Fruit fly (Drosophila melanogaster): ENCODE data around the gene CG14710.
A peak's percentile ranks its signal among the peaks of the same experiment; 100 is the strongest.

Gene CG14710

DNA sequence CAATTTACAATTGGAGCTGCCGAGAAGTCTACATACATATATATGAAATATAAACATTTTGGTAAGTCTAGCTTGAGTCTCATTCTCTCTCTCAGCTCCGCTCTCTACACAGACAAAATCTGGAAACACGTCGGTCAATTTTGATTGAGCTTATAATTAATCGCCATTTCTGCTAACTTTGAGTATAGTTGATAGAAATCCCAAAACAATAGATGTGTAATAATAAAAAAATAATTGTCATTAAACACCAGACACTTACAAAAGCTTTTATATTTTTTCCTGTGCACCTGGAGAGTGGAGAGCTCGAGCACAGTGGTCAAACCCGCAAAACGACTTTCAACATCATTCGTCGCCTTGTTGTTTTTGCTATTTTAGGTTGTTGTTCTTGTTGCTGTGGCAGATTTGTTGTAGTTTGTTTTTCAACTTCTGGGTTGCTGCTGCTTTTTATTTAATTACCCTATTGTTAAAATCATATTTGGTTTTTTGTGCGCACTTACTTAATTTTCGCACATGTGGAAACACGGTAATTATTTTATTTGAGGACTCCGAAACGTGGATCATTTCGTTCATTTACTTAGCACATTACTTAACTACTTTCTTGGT is 36.8 kb downstream of the CG14710 start (continued):
- TF ChIP-seq croc (GFP tag; conservative IDR thresholded peaks at IDR 0.05) (peak; percentile 91), dimm (GFP tag; IDR thresholded peaks at IDR 0.05) (peak; percentile 94), maf-S (GFP tag; optimal IDR thresholded peaks at IDR 0.05) (peak; percentile 93), repo (GFP tag; optimal IDR thresholded peaks at IDR 0.05) (peak; percentile 89), Fer3 (tag; optimal IDR thresholded peaks at IDR 0.05) (peak; percentile 97), NC2β (GFP tag; optimal IDR thresholded peaks at IDR 0.05) (peak; percentile 95), bigmax (GFP tag; optimal IDR thresholded peaks at IDR 0.05) (peak; percentile 59), CG31441 (GFP tag; IDR thresholded peaks at IDR 0.05) (peak; percentile 93), CG3163 (GFP tag; optimal IDR thresholded peaks at IDR 0.05) (peak; percentile 68), cwo (GFP tag; optimal IDR thresholded peaks at IDR 0.05) (peak; percentile 92), vnd (GFP tag; IDR thresholded peaks at IDR 0.05; ENCODE audit: partially characterized antibody) (no peak), Ravus (GFP tag; IDR thresholded peaks at IDR 0.05) (peak; percentile 91), Deaf1 (tag; optimal IDR thresholded peaks at IDR 0.05) (peak; percentile 80), CG11398 (GFP tag; optimal IDR thresholded peaks at IDR 0.05) (peak; percentile 83), insv (GFP tag; optimal IDR thresholded peaks at IDR 0.05) (peak; percentile 37 to 51), lmd (GFP tag; IDR thresholded peaks at IDR 0.05) (peak; percentile 97), MBD-R2 (GFP tag; IDR thresholded peaks at IDR 0.05) (peak; percentile 94), sisA (GFP tag; IDR thresholded peaks at IDR 0.05) (peak; percentile 96), danr (GFP tag; IDR thresholded peaks at IDR 0.05) (peak; percentile 92), sob (GFP tag; IDR thresholded peaks at IDR 0.05) (peak; percentile 97), CG8089 (GFP tag; optimal IDR thresholded peaks at IDR 0.05) (peak; percentile 90), tll (GFP tag; optimal IDR thresholded peaks at IDR 0.05) (no peak), Hand (GFP tag; optimal IDR thresholded peaks at IDR 0.05) (peak; percentile 92), CG2202 (tag; optimal IDR thresholded peaks at IDR 0.05) (peak; percentile 90), Atf6 (GFP tag; IDR thresholded peaks at IDR 0.05) (peak; percentile 97), Hr51 (GFP tag; optimal IDR thresholded peaks at IDR 0.05) (peak; percentile 94 to 96), lab (GFP tag; optimal IDR thresholded peaks at IDR 0.05) (peak; percentile 98), prd (optimal IDR thresholded peaks at IDR 0.05) (no peak), prd (GFP tag; IDR thresholded peaks at IDR 0.05) (peak; percentile 96), CG9817 (tag; optimal IDR thresholded peaks at IDR 0.05) (peak; percentile 94), onecut (GFP tag; IDR thresholded peaks at IDR 0.05) (peak; percentile 91), CG14965 (GFP tag; optimal IDR thresholded peaks at IDR 0.05; ENCODE audit: borderline replicate concordance) (peak; percentile 66), CG15479 (GFP tag; optimal IDR thresholded peaks at IDR 0.05) (no peak), disco-r (GFP tag; optimal IDR thresholded peaks at IDR 0.05) (peak; percentile 86), CG7963 (GFP tag; IDR thresholded peaks at IDR 0.05; ENCODE audit: partially characterized antibody) (no peak), CG12219 (GFP tag; optimal IDR thresholded peaks at IDR 0.05) (peak; percentile 96), Hr3 (GFP tag; optimal IDR thresholded peaks at IDR 0.05) (peak; percentile 92), Atf3 (GFP tag; optimal IDR thresholded peaks at IDR 0.05) (peak; percentile 90), HHEX (GFP tag; optimal IDR thresholded peaks at IDR 0.05) (peak; percentile 97), az2 (GFP tag; optimal IDR thresholded peaks at IDR 0.05) (peak; percentile 96), CG10366 (GFP tag; IDR thresholded peaks at IDR 0.05) (peak; percentile 96), fd96Cb (tag; optimal IDR thresholded peaks at IDR 0.05) (peak; percentile 95), HLHmδ (GFP tag; optimal IDR thresholded peaks at IDR 0.05) (no peak), nerfin-1 (tag; optimal IDR thresholded peaks at IDR 0.05) (peak; percentile 90), CG8478 (optimal IDR thresholded peaks at IDR 0.05) (no peak), Rfx (GFP tag; IDR thresholded peaks at IDR 0.05) (peak; percentile 99), usp (GFP tag; optimal IDR thresholded peaks at IDR 0.05) (no peak), bowl (GFP tag; IDR thresholded peaks at IDR 0.05) (peak; percentile 94), CG14050 (GFP tag; IDR thresholded peaks at IDR 0.05) (peak; percentile 95), Aef1 (GFP tag; IDR thresholded peaks at IDR 0.05) (peak; percentile 96), CG11247 (GFP tag; IDR thresholded peaks at IDR 0.05) (peak; percentile 96)
